Worm (Caenorhabditis elegans): Measurements from ENCODE around the gene C18H7.11.

DNA sequence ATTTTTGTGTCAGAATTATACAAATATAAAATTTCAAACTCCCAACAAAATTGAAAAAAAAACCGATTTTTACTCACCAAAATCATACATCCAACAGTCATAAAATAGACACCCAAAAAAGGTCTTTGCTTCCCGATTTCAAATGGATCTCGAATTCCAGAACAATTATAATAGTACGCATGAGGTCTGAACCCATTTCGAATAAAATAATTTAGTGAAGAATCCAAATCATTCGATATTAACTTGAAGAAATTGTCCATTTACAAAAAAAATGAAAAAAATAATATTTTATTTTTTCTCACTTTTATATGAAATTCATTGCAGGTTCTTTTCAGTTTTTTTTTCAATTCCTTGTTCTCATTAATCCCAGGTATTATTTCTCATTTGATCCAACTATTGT is 4.9 kb downstream of the C18H7.11 start, which contains the start of gene srt-59:
- TF ChIP-seq ref-1 (GFP tag; conservative IDR thresholded peaks at IDR 0.05), result no peak
- no peak for TF ChIP-seq med-1 (GFP tag; optimal IDR thresholded peaks at IDR 0.05; ENCODE audit: insufficient read depth)
- TF ChIP-seq T22C8.4 (GFP tag; IDR thresholded peaks at IDR 0.05), result no peak

Data from whole organism, midembryonic.